Fruit fly (Drosophila melanogaster) S2 (cell line): Measurements from ENCODE around the gene CG10570.
A peak's percentile ranks its signal among the peaks of the same experiment; 100 is the strongest.

Source experiments
- CG8478 ChIP-seq: fragments of >200 bp; optimal IDR thresholded peaks from 2 replicates; lab custom pipeline; 2018
- CTCF ChIP-seq, 2 experiments: fragments of >200 bp; optimal IDR thresholded peaks; 2 replicates each; lab custom pipeline; 2018

DNA sequence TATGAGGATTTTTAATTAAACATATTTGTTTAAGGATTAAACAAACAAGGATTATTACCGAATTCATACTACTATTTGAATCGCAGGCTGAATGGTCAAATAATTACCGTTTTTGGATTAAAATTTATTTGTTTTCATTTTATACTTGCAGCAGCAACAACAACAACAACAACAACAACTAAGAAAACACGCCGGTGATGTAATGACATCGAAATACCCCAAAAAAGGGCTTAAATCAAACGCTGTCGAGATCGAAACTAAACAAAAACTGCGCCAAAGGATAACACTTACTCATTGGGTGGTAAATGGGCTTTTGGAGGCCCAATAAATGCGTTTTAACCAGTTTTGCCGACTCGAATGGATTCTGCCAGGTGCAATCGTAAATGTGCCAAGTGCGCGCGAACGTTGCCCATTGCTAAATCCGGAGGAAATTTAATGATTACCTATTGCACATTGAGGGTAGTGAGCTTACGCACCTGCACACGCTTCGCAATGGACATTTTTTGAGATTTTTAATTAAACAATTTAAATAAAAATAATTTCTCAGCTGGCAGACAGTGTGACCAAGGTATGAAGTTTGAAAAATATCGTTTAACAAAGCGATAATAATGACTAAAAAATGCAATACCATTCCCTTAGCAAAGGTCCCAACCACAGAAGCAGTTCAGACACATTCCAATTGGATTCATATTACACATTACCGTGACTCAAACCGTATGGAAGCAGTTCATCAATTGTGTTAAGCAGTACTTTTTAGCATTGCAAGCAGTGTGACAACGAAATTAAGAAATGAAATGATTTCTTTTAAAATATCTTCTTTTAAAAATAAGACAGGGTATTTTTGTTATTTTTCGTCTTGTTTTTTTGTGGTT, 47.8 kb upstream of the CG10570 start, which contains the start of the genes CG10602 and mRpL13:
- TF ChIP-seq CG8478 (no peak), CTCF (optimal IDR thresholded peaks at IDR 0.05; lab: Kevin White, UChicago) (peak; percentile 58 to 80)
